Fruit fly (Drosophila melanogaster) whole organism, embryonic: ENCODE data around the gene Pgant8.
A peak's percentile ranks its signal among the peaks of the same experiment; 100 is the strongest.

Source experiments
- Atf3 ChIP-seq: fragments of 200-800 bp; sonication (Bioruptor generic); optimal IDR thresholded peaks from 3 replicates; lab custom pipeline; 2016; ENCODE audit warnings: missing biosample characterization, missing genetic modification characterization
- CG10209 ChIP-seq: fragments of 200-800 bp; sonication (Bioruptor generic); optimal IDR thresholded peaks from 3 replicates; lab custom pipeline; 2017; ENCODE audit warnings: missing biosample characterization, mild to moderate bottlenecking, missing genetic modification characterization, missing genetic modification reagents
- CG10654 ChIP-seq: fragments of 200-800 bp; sonication (Bioruptor generic); optimal IDR thresholded peaks from 2 replicates; lab custom pipeline; 2016; ENCODE audit warnings: missing biosample characterization, missing genetic modification characterization
- CG11695 ChIP-seq: fragments of 200-800 bp; sonication (Bioruptor generic); IDR thresholded peaks from 3 replicates; pipeline ENCODE4 v1.3.6; 2022; ENCODE audit warnings: missing biosample characterization, missing genetic modification characterization
- CG12769 ChIP-seq: fragments of 200-800 bp; sonication (Bioruptor generic); optimal IDR thresholded peaks from 2 replicates; lab custom pipeline; 2019; ENCODE audit warnings: missing biosample characterization, mild to moderate bottlenecking, missing genetic modification characterization, moderate library complexity
- CG12942 ChIP-seq: fragments of 200-800 bp; sonication (Bioruptor generic); optimal IDR thresholded peaks from 3 replicates; lab custom pipeline; 2016; ENCODE audit warnings: missing biosample characterization, missing genetic modification characterization
- CG15514 ChIP-seq: fragments of 200-800 bp; sonication (Bioruptor generic); optimal IDR thresholded peaks from 3 replicates; lab custom pipeline; 2017; ENCODE audit warnings: missing biosample characterization, missing genetic modification characterization, mild to moderate bottlenecking, moderate library complexity, missing genetic modification reagents
- CG16813 ChIP-seq: fragments of 200-800 bp; sonication (Bioruptor generic); IDR thresholded peaks from 3 replicates; pipeline ENCODE4 v1.3.6; 2022; ENCODE audit warnings: missing biosample characterization, missing genetic modification characterization; ENCODE audit not compliant: partially characterized antibody
- CG17328 ChIP-seq: fragments of 200-800 bp; sonication (Bioruptor generic); IDR thresholded peaks from 2 replicates; pipeline ENCODE4 v1.3.6; 2022; ENCODE audit warnings: missing biosample characterization, missing genetic modification characterization
- CG17359 ChIP-seq: fragments of 200-800 bp; sonication (Bioruptor generic); optimal IDR thresholded peaks from 3 replicates; lab custom pipeline; 2018; ENCODE audit warnings: missing biosample characterization, mild to moderate bottlenecking, missing genetic modification characterization, moderate library complexity
- CG2129 ChIP-seq: fragments of 200-800 bp; sonication (Bioruptor generic); IDR thresholded peaks from 2 replicates; pipeline ENCODE4 v1.3.6; 2022; ENCODE audit warnings: missing biosample characterization, missing genetic modification characterization; ENCODE audit not compliant: partially characterized antibody
- CG2712 ChIP-seq: fragments of 200-800 bp; optimal IDR thresholded peaks from 3 replicates; lab custom pipeline; 2019; ENCODE audit warnings: missing biosample characterization, mild to moderate bottlenecking, missing genetic modification characterization, moderate library complexity
- CG32772 ChIP-seq: fragments of 200-800 bp; sonication (Bioruptor generic); IDR thresholded peaks from 2 replicates; pipeline ENCODE4 v1.3.6; 2022; ENCODE audit warnings: missing biosample characterization, missing genetic modification characterization
- CG3281 ChIP-seq: fragments of 200-800 bp; sonication (Bioruptor generic); optimal IDR thresholded peaks from 3 replicates; lab custom pipeline; 2017; ENCODE audit warnings: missing biosample characterization, mild to moderate bottlenecking, missing genetic modification characterization
- CG7357 ChIP-seq: fragments of 200-800 bp; sonication (Bioruptor generic); IDR thresholded peaks from 3 replicates; pipeline ENCODE4 v1.3.6; 2022; ENCODE audit warnings: missing biosample characterization, missing genetic modification characterization
- Dp ChIP-seq: fragments of 200-800 bp; sonication (Bioruptor generic); optimal IDR thresholded peaks from 2 replicates; lab custom pipeline; 2018; ENCODE audit warnings: missing biosample characterization, mild to moderate bottlenecking, missing genetic modification characterization, moderate library complexity
- Dref ChIP-seq: fragments of 200-800 bp; sonication (Bioruptor generic); IDR thresholded peaks from 2 replicates; pipeline ENCODE4 v1.3.6; 2022; ENCODE audit warnings: missing biosample characterization, missing genetic modification characterization
- Drgx ChIP-seq: fragments of 200-800 bp; sonication (Bioruptor generic); IDR thresholded peaks from 2 replicates; pipeline ENCODE4 v1.3.6; 2022; ENCODE audit warnings: missing biosample characterization, missing genetic modification characterization
- Fer2 ChIP-seq: fragments of 200-800 bp; sonication (Bioruptor generic); optimal IDR thresholded peaks from 2 replicates; lab custom pipeline; 2018; ENCODE audit warnings: missing biosample characterization, mild to moderate bottlenecking, missing genetic modification characterization, moderate library complexity
- Hey ChIP-seq: fragments of 200-800 bp; sonication (Bioruptor generic); optimal IDR thresholded peaks from 3 replicates; lab custom pipeline; 2018; ENCODE audit warnings: missing biosample characterization, mild to moderate bottlenecking, missing genetic modification characterization
- HmgD ChIP-seq: fragments of 200-800 bp; sonication (Bioruptor generic); optimal IDR thresholded peaks from 3 replicates; lab custom pipeline; 2016; ENCODE audit warnings: missing biosample characterization, missing genetic modification characterization
- Neu2 ChIP-seq: fragments of 200-800 bp; sonication (Bioruptor generic); optimal IDR thresholded peaks from 3 replicates; lab custom pipeline; 2016; ENCODE audit warnings: missing biosample characterization, missing genetic modification characterization, borderline replicate concordance
- Sin3A ChIP-seq: fragments of >200 bp; optimal IDR thresholded peaks from 2 replicates; lab custom pipeline; 2018
- TFAM ChIP-seq: fragments of 200-800 bp; sonication (Bioruptor generic); optimal IDR thresholded peaks from 2 replicates; lab custom pipeline; 2017; ENCODE audit warnings: missing biosample characterization, missing genetic modification characterization, inconsistent platforms
- abd-A ChIP-seq: fragments of 200-800 bp; sonication (Bioruptor generic); optimal IDR thresholded peaks from 3 replicates; lab custom pipeline; 2019; ENCODE audit warnings: missing biosample characterization, mild to moderate bottlenecking, missing genetic modification characterization, moderate library complexity
- bcd ChIP-seq: fragments of 200-800 bp; sonication (Bioruptor generic); optimal IDR thresholded peaks from 2 replicates; lab custom pipeline; 2017; ENCODE audit warnings: missing biosample characterization, mild to moderate bottlenecking, missing genetic modification characterization
- btn ChIP-seq: fragments of 200-800 bp; sonication (Bioruptor generic); optimal IDR thresholded peaks from 2 replicates; lab custom pipeline; 2016; ENCODE audit warnings: missing biosample characterization, missing genetic modification characterization
- dysf ChIP-seq: fragments of 200-800 bp; sonication (Bioruptor generic); IDR thresholded peaks from 3 replicates; pipeline ENCODE4 v1.3.6; 2022; ENCODE audit warnings: missing biosample characterization, missing genetic modification characterization
- ems ChIP-seq: fragments of 200-800 bp; sonication (Bioruptor generic); optimal IDR thresholded peaks from 3 replicates; lab custom pipeline; 2016; ENCODE audit warnings: missing biosample characterization, missing genetic modification characterization
- esg ChIP-seq: fragments of 200-800 bp; sonication (Bioruptor generic); conservative IDR thresholded peaks from 2 replicates; pipeline ENCODE4 v1.3.6; 2022; ENCODE audit warnings: missing biosample characterization, missing genetic modification characterization
- gce ChIP-seq: fragments of 200-800 bp; sonication (Bioruptor generic); IDR thresholded peaks from 3 replicates; pipeline ENCODE4 v1.3.6; 2022; ENCODE audit warnings: missing biosample characterization, missing genetic modification characterization
- gsb-n ChIP-seq: fragments of 200-800 bp; sonication (Bioruptor generic); optimal IDR thresholded peaks from 3 replicates; lab custom pipeline; 2018; ENCODE audit warnings: missing biosample characterization, mild to moderate bottlenecking, missing genetic modification characterization
- h ChIP-seq: fragments of >200 bp; optimal IDR thresholded peaks from 2 replicates; lab custom pipeline; 2017
- insv ChIP-seq, 2 experiments: fragments of 200-800 bp; sonication (Bioruptor generic); optimal IDR thresholded peaks; 3 replicates each; lab custom pipeline; 2016 to 2018; ENCODE audit warnings: missing biosample characterization in 2 of 2, missing genetic modification characterization in 2 of 2
- jumu ChIP-seq: fragments of 200-800 bp; sonication (Bioruptor generic); optimal IDR thresholded peaks from 3 replicates; lab custom pipeline; 2016; ENCODE audit warnings: missing biosample characterization, missing genetic modification characterization
- lola ChIP-seq, 3 experiments: fragments of >200 bp in 2 of 3; fragments of 200-800 bp in 1 of 3; sonication (Bioruptor generic) in 1 of 3; optimal IDR thresholded peaks; 2 replicates each; lab custom pipeline; 2017 to 2019; ENCODE audit warnings: missing biosample characterization in 3 of 3, missing genetic modification characterization in 3 of 3, mild to moderate bottlenecking in 1 of 3, moderate library complexity in 1 of 3
- maf-S ChIP-seq: fragments of 200-800 bp; sonication (Bioruptor generic); optimal IDR thresholded peaks from 2 replicates; lab custom pipeline; 2016; ENCODE audit warnings: missing biosample characterization, missing genetic modification characterization
- mirr ChIP-seq: fragments of 200-800 bp; sonication (Bioruptor generic); optimal IDR thresholded peaks from 3 replicates; lab custom pipeline; 2018; ENCODE audit warnings: missing biosample characterization, mild to moderate bottlenecking, missing genetic modification characterization
- nerfin-1 ChIP-seq: fragments of 200-800 bp; sonication (Bioruptor generic); optimal IDR thresholded peaks from 3 replicates; lab custom pipeline; 2019; ENCODE audit warnings: missing biosample characterization, mild to moderate bottlenecking, missing genetic modification characterization, moderate library complexity
- nerfin-2 ChIP-seq: fragments of 200-800 bp; sonication (Bioruptor generic); IDR thresholded peaks from 2 replicates; pipeline ENCODE4 v1.3.6; 2022; ENCODE audit warnings: missing biosample characterization, missing genetic modification characterization; ENCODE audit not compliant: partially characterized antibody
- peb ChIP-seq: fragments of 200-800 bp; sonication (Bioruptor generic); IDR thresholded peaks from 2 replicates; pipeline ENCODE4 v1.3.6; 2022; ENCODE audit warnings: missing biosample characterization, missing genetic modification characterization
- ro ChIP-seq: fragments of 200-800 bp; sonication (Bioruptor generic); IDR thresholded peaks from 2 replicates; pipeline ENCODE4 v1.3.6; 2022; ENCODE audit warnings: missing biosample characterization, missing genetic modification characterization
- run ChIP-seq: fragments of 200-800 bp; sonication (Bioruptor generic); optimal IDR thresholded peaks from 3 replicates; lab custom pipeline; 2018; ENCODE audit warnings: missing biosample characterization, mild to moderate bottlenecking, missing genetic modification characterization
- sens ChIP-seq: fragments of 200-800 bp; sonication (Bioruptor generic); peaks from one replicate; lab custom pipeline; 2016; ENCODE audit warnings: missing biosample characterization, missing genetic modification characterization
- sim ChIP-seq: fragments of 200-800 bp; sonication (Bioruptor generic); IDR thresholded peaks from 2 replicates; pipeline ENCODE4 v1.3.6; 2022; ENCODE audit warnings: missing biosample characterization, missing genetic modification characterization
- sqz ChIP-seq: fragments of 200-800 bp; sonication (Bioruptor generic); optimal IDR thresholded peaks from 3 replicates; lab custom pipeline; 2018; ENCODE audit warnings: missing biosample characterization, mild to moderate bottlenecking, missing genetic modification characterization
- twi ChIP-seq: fragments of 200-800 bp; optimal IDR thresholded peaks from 2 replicates; lab custom pipeline; 2019; ENCODE audit warnings: missing biosample characterization, mild to moderate bottlenecking, missing genetic modification characterization, moderate library complexity
- unc-4 ChIP-seq: fragments of 200-800 bp; sonication (Bioruptor generic); IDR thresholded peaks from 2 replicates; pipeline ENCODE4 v1.3.6; 2022; ENCODE audit warnings: missing biosample characterization, missing genetic modification characterization; ENCODE audit not compliant: partially characterized antibody
- vvl ChIP-seq: fragments of 200-800 bp; sonication (Bioruptor generic); IDR thresholded peaks from 2 replicates; pipeline ENCODE4 v1.3.6; 2022; ENCODE audit warnings: missing biosample characterization, missing genetic modification characterization
- wek ChIP-seq: fragments of 200-800 bp; sonication (Bioruptor generic); optimal IDR thresholded peaks from 3 replicates; lab custom pipeline; 2018; ENCODE audit warnings: missing biosample characterization, mild to moderate bottlenecking, missing genetic modification characterization, moderate library complexity

Pgant8 gene

dm6 chr3L:15715788-15716503 is 32.3 kb downstream of the Pgant8 start, which contains the start of gene CG42571 (continued):
- TF ChIP-seq CG3281 (GFP tag; lab: Kevin White, UChicago) (no peak), sens (GFP tag; lab: Kevin White, UChicago) (peak; percentile 92), CG17359 (tag; lab: Kevin White, UChicago) (peak; percentile 52), CG11695 (GFP tag; lab: Robert Waterston, UW) (peak; percentile 42; the same call in 1 of the 3 replicates), HmgD (GFP tag; lab: Kevin White, UChicago) (no peak), nerfin-2 (GFP tag; lab: Robert Waterston, UW) (no peak), Dp (GFP tag; lab: Kevin White, UChicago) (no peak), run (tag; lab: Kevin White, UChicago) (no peak), CG2129 (no peak), sim (GFP tag; lab: Robert Waterston, UW) (no peak), maf-S (GFP tag; lab: Kevin White, UChicago) (no peak), Hey (no peak), CG10654 (GFP tag; lab: Kevin White, UChicago) (peak; percentile 29), sqz (GFP tag; lab: Kevin White, UChicago) (peak; percentile 35), Neu2 (GFP tag; lab: Kevin White, UChicago) (no peak), bcd (GFP tag; lab: Kevin White, UChicago) (peak; percentile 15), CG15514 (GFP tag; lab: Kevin White, UChicago) (no peak), h (lab: Kevin White, UChicago) (no peak), esg (GFP tag; lab: Robert Waterston, UW) (no peak), Atf3 (GFP tag; lab: Kevin White, UChicago) (no peak), CG2712 (tag; lab: Kevin White, UChicago) (peak; percentile 30), CG10209 (GFP tag; lab: Kevin White, UChicago) (peak; percentile 56), Dref (no peak), CG17328 (peak; percentile 54; the same call in 1 of the 2 replicates), nerfin-1 (tag; lab: Kevin White, UChicago) (peak; percentile 21), CG7357 (GFP tag; lab: Robert Waterston, UW) (no peak), ro (GFP tag; lab: Robert Waterston, UW) (no peak), gsb-n (peak; percentile 70), peb (GFP tag; lab: Robert Waterston, UW) (no peak), CG32772 (GFP tag; lab: Robert Waterston, UW) (no peak), lola (GFP tag; optimal IDR thresholded peaks at IDR 0.05; lab: Kevin White, UChicago) (peak in 1 of 3 experiments; percentile 31), CG12769 (no peak), TFAM (GFP tag; lab: Kevin White, UChicago) (no peak), unc-4 (GFP tag; lab: Robert Waterston, UW) (no peak), gce (GFP tag; lab: Robert Waterston, UW) (peak; percentile 56; the same call in 1 of the 3 replicates), abd-A (tag; lab: Kevin White, UChicago) (no peak), Drgx (GFP tag; lab: Robert Waterston, UW) (no peak), btn (GFP tag; lab: Kevin White, UChicago) (peak; percentile 59), mirr (GFP tag; lab: Kevin White, UChicago) (no peak), CG12942 (GFP tag; lab: Kevin White, UChicago) (peak; percentile 43), vvl (GFP tag; lab: Robert Waterston, UW) (no peak), jumu (GFP tag; lab: Kevin White, UChicago) (no peak), Sin3A (no peak), dysf (no peak), insv (GFP tag; optimal IDR thresholded peaks at IDR 0.05; lab: Kevin White, UChicago) (no peak), ems (no peak), twi (tag; lab: Kevin White, UChicago) (peak; percentile 4), CG16813 (GFP tag; lab: Robert Waterston, UW) (no peak), Fer2 (tag; lab: Kevin White, UChicago) (no peak), wek (GFP tag; lab: Kevin White, UChicago) (peak; percentile 69)
